Fruit fly (Drosophila melanogaster): ENCODE data around the gene CG14634.

The CG14634 gene

DNA sequence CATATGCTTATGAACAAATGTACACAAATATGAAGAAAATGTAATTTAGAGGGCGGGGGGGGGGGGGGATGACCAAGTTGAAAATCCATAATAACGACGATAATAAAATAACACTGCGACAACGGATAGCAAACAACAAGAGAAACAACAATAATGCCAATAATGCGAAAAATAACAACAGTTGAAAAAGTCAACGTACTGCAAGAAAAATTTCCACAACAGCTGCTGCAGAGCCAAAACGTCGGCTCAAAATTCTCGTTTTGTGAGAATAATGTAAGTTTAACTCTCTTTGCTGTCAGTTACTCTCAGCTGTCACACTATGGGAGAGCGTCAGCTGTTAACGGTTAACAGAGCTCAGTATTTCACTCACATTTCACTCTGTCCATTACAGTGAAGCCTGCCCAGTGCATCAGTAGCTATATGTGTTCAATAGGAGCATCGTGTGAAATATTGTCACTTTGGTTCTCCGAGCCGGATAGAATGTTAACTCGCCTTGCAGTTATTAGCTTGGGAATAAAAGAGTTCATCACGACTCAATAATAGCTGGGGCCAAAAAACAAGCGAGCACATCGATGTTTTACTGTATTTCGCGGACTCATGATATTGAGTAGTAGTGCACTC lies 38.4 kb downstream of the CG14634 start (continued):
- peak; percentile 57 for TF ChIP-seq CG14710 (tag; optimal IDR thresholded peaks at IDR 0.05)
- TF ChIP-seq CG32532 (GFP tag; IDR thresholded peaks at IDR 0.05) = peak; percentile 81
- TF ChIP-seq ewg (GFP tag; optimal IDR thresholded peaks at IDR 0.05) = peak; percentile 70
- no peak for TF ChIP-seq crol (GFP tag; IDR thresholded peaks at IDR 0.05)
- TF ChIP-seq Doc2 (GFP tag; IDR thresholded peaks at IDR 0.05) = peak; percentile 25; the same call in 1 of the 2 replicates
- TF ChIP-seq her (GFP tag; optimal IDR thresholded peaks at IDR 0.05) = peak; percentile 85
- TF ChIP-seq ranshi (GFP tag; IDR thresholded peaks at IDR 0.05) = peak; percentile 76
- peak; percentile 89 for TF ChIP-seq vvl (GFP tag; IDR thresholded peaks at IDR 0.05)
- peak; percentile 60 for TF ChIP-seq B-H1 (GFP tag; IDR thresholded peaks at IDR 0.05)
- TF ChIP-seq Ets97D (GFP tag; optimal IDR thresholded peaks at IDR 0.05) = peak; percentile 38
- TF ChIP-seq hkb (optimal IDR thresholded peaks at IDR 0.05) = no peak
- peak; percentile 80 for TF ChIP-seq hkb (GFP tag; IDR thresholded peaks at IDR 0.05)
- TF ChIP-seq z (GFP tag; IDR thresholded peaks at IDR 0.05) = peak; percentile 96
- TF ChIP-seq trem (tag; optimal IDR thresholded peaks at IDR 0.05) = peak; percentile 52
- no peak for TF ChIP-seq stwl (tag; optimal IDR thresholded peaks at IDR 0.05)
- no peak for TF ChIP-seq Ravus (GFP tag; IDR thresholded peaks at IDR 0.05)
- TF ChIP-seq bigmax (GFP tag; optimal IDR thresholded peaks at IDR 0.05) = no peak
- TF ChIP-seq eve (GFP tag; optimal IDR thresholded peaks at IDR 0.05) = peak in 1 of 2 experiments; percentile 94
- TF ChIP-seq CG18599 (GFP tag; optimal IDR thresholded peaks at IDR 0.05) = peak; percentile 84
- peak; percentile 96 for TF ChIP-seq Drgx (GFP tag; IDR thresholded peaks at IDR 0.05)
- peak; percentile 48; the same call in 1 of the 2 replicates for TF ChIP-seq CG5953 (GFP tag; IDR thresholded peaks at IDR 0.05)
- no peak for TF ChIP-seq pita (GFP tag; optimal IDR thresholded peaks at IDR 0.05)
- peak; percentile 86 for TF ChIP-seq CG15269 (tag; optimal IDR thresholded peaks at IDR 0.05)
- peak; percentile 29 for TF ChIP-seq CG33557 (GFP tag; optimal IDR thresholded peaks at IDR 0.05)
- TF ChIP-seq CG9609 (GFP tag; optimal IDR thresholded peaks at IDR 0.05) = peak; percentile 79
- peak; percentile 65 for TF ChIP-seq ems (GFP tag; optimal IDR thresholded peaks at IDR 0.05)
- peak; percentile 38; the same call in 1 of the 2 replicates for TF ChIP-seq CG17612 (GFP tag; IDR thresholded peaks at IDR 0.05)
- peak in 1 of 2 experiments; percentile 22 for TF ChIP-seq Hr78 (GFP tag; optimal IDR thresholded peaks at IDR 0.05)
- peak; percentile 57 for TF ChIP-seq Awh (GFP tag; IDR thresholded peaks at IDR 0.05)
- TF ChIP-seq CG2712 (tag; optimal IDR thresholded peaks at IDR 0.05) = peak; percentile 83
- peak; percentile 69 for TF ChIP-seq CG9876 (GFP tag; optimal IDR thresholded peaks at IDR 0.05)
- no peak for TF ChIP-seq CG8359 (GFP tag; optimal IDR thresholded peaks at IDR 0.05; ENCODE audit: borderline replicate concordance)
- peak; percentile 75 to 91 for TF ChIP-seq dpn (GFP tag; optimal IDR thresholded peaks at IDR 0.05)
- TF ChIP-seq CG4328 (GFP tag; optimal IDR thresholded peaks at IDR 0.05) = peak; percentile 37
- TF ChIP-seq CG17829 (tag; optimal IDR thresholded peaks at IDR 0.05) = peak; percentile 78
- no peak for TF ChIP-seq lov (optimal IDR thresholded peaks at IDR 0.05)
- TF ChIP-seq lov (GFP tag; IDR thresholded peaks at IDR 0.05) = no peak
- TF ChIP-seq CG12942 (GFP tag; optimal IDR thresholded peaks at IDR 0.05) = peak; percentile 76
- no peak for TF ChIP-seq usp (GFP tag; optimal IDR thresholded peaks at IDR 0.05)
- TF ChIP-seq Antp (GFP tag; optimal IDR thresholded peaks at IDR 0.05) = peak; percentile 91
- peak; percentile 78 for TF ChIP-seq shn (GFP tag; optimal IDR thresholded peaks at IDR 0.05)
- peak; percentile 68 for TF ChIP-seq CG8089 (GFP tag; optimal IDR thresholded peaks at IDR 0.05)
- TF ChIP-seq CG6765 (GFP tag; optimal IDR thresholded peaks at IDR 0.05) = no peak
- peak; percentile 77 for TF ChIP-seq ATbp (GFP tag; optimal IDR thresholded peaks at IDR 0.05)
- TF ChIP-seq gro (GFP tag; optimal IDR thresholded peaks at IDR 0.05) = peak; percentile 78
- TF ChIP-seq Rfx (GFP tag; IDR thresholded peaks at IDR 0.05) = peak; percentile 88
- TF ChIP-seq Kr (GFP tag; optimal IDR thresholded peaks at IDR 0.05) = no peak
- TF ChIP-seq CG12659 (GFP tag; optimal IDR thresholded peaks at IDR 0.05) = peak; percentile 71
- TF ChIP-seq Dip2 (GFP tag; IDR thresholded peaks at IDR 0.05) = no peak
- TF ChIP-seq CG2120 (GFP tag; optimal IDR thresholded peaks at IDR 0.05) = peak; percentile 82
- TF ChIP-seq Dref (GFP tag; IDR thresholded peaks at IDR 0.05) = no peak
